Worm (Caenorhabditis elegans): ENCODE measurements around the gene srt-31.
A peak's percentile ranks its signal among the peaks of the same experiment; 100 is the strongest.

srt-31 gene

DNA sequence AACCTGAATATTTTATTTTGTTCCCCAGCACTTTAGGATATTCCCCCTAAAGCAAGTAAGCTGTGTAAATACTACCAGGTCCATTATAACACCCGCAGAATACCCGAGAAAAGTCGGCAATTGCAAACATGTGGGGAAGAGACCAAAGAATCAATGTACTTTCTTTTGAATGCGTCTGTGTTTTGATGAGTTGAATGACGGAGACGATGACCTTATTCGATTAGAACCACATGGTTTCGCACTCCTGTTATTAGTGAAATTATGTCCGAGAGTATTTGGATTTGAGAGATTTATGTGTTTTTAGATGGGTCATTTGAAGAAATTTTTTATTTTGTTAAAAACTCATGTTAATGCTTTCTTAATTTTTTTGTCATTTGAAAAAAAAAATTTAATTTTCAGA, 7.3 kb upstream of the srt-31 start:
- no peak for TF ChIP-seq attf-4 (tag; optimal IDR thresholded peaks at IDR 0.05)
- TF ChIP-seq dmd-6 (GFP tag; IDR thresholded peaks at IDR 0.05): no peak
- TF ChIP-seq rbr-2 (tag; optimal IDR thresholded peaks at IDR 0.05): no peak
- no peak for TF ChIP-seq unc-130 (GFP tag; optimal IDR thresholded peaks at IDR 0.05)
- no peak for TF ChIP-seq daf-12 (tag; optimal IDR thresholded peaks at IDR 0.05)
- no peak for TF ChIP-seq nhr-42 (GFP tag; IDR thresholded peaks at IDR 0.05)
- no peak for TF ChIP-seq egl-43 (GFP tag; IDR thresholded peaks at IDR 0.05)
- TF ChIP-seq R02D3.7 (tag; optimal IDR thresholded peaks at IDR 0.05): no peak
- peak; percentile 23 for TF ChIP-seq duxl-1 (tag; optimal IDR thresholded peaks at IDR 0.05; ENCODE audit: poor library complexity)
- TF ChIP-seq unc-39 (tag; optimal IDR thresholded peaks at IDR 0.05): no peak
- TF ChIP-seq nhr-48 (tag; optimal IDR thresholded peaks at IDR 0.05): no peak
- TF ChIP-seq nhr-77 (tag; optimal IDR thresholded peaks at IDR 0.05): no peak
- no peak for TF ChIP-seq spr-1 (tag; optimal IDR thresholded peaks at IDR 0.05)
- no peak for TF ChIP-seq ama-1 (optimal IDR thresholded peaks at IDR 0.05)
- no peak for TF ChIP-seq zag-1 (tag; optimal IDR thresholded peaks at IDR 0.05)
- TF ChIP-seq F26F4.8 (GFP tag; conservative IDR thresholded peaks at IDR 0.05): no peak
- TF ChIP-seq F37D6.2 (tag; optimal IDR thresholded peaks at IDR 0.05): no peak
- TF ChIP-seq lin-39 (tag; optimal IDR thresholded peaks at IDR 0.05): no peak
- TF ChIP-seq mdl-1 (tag; optimal IDR thresholded peaks at IDR 0.05): peak in 1 of 2 experiments; percentile 2
- TF ChIP-seq mxl-3 (GFP tag; optimal IDR thresholded peaks at IDR 0.05): peak; percentile 3
- no peak for TF ChIP-seq daf-8 (GFP tag; IDR thresholded peaks at IDR 0.05)
- TF ChIP-seq hlh-30 (tag; optimal IDR thresholded peaks at IDR 0.05; ENCODE audit: insufficient read depth): peak; percentile 20
- no peak for TF ChIP-seq ceh-82 (tag; optimal IDR thresholded peaks at IDR 0.05)
- TF ChIP-seq madf-9 (GFP tag; conservative IDR thresholded peaks at IDR 0.05): no peak
- no peak for TF ChIP-seq tag-97 (GFP tag; IDR thresholded peaks at IDR 0.05)
- TF ChIP-seq lir-3 (tag; optimal IDR thresholded peaks at IDR 0.05): no peak
- TF ChIP-seq unc-62 (GFP tag; optimal IDR thresholded peaks at IDR 0.05 in 1 of 2): peak in 1 of 2 experiments; percentile 73
- no peak for TF ChIP-seq unc-62 (tag; optimal IDR thresholded peaks at IDR 0.05)
- no peak for TF ChIP-seq D1046.2 (GFP tag; IDR thresholded peaks at IDR 0.05)
- peak; percentile 46 for TF ChIP-seq nhr-28 (tag; optimal IDR thresholded peaks at IDR 0.05)

DNA sequence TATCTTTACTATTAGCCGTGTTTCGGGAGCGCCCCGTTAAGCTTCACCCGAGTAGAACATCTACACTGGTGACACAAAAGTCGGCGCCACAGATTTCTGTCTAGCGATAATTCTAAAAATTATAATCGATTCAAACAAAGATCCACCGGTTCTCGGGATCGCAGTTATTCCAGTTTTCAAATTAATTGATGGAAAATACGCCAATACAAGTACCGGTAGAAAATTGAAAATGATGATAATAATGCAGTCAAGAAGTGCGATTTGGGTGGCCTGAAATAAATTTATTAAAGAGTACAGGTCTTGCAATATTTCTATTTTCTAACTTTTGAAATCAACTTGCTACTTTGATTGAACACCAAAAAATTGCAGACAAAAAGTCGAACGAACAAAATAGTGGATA, 5.2 kb upstream of the srt-31 start:
- TF ChIP-seq madf-9 (GFP tag; conservative IDR thresholded peaks at IDR 0.05) (no peak), dve-1 (tag; optimal IDR thresholded peaks at IDR 0.05; ENCODE audit: insufficient read depth) (peak; percentile 4), unc-62 (GFP tag; optimal IDR thresholded peaks at IDR 0.05 in 1 of 2) (peak in 1 of 2 experiments; percentile 73), unc-62 (tag; optimal IDR thresholded peaks at IDR 0.05) (no peak), snpc-1.2 (GFP tag; IDR thresholded peaks at IDR 0.05) (no peak)

DNA sequence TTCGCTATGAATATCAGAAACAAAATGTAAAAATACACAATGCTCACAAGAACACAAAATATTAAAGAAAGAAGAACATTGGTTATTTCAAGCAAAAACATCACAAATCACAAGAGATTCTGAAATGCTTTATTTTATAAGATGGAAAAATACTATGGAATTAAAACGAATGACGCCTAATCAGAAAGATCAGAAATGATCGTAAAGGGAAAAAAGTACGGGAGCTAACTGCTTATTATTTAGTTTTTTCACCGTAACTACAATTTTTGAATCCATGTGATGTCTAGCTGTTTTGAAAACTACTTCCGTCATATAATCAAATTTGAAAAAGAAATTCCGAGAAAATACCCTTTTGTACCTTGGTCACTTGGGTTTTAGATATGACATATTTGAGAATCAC, 4.2 kb upstream of the srt-31 start, which contains the start of gene srbc-57:
TSS of gene srbc-57 (minus strand) at position 101 of the 400 bp plus-strand sequence.
- TF ChIP-seq daf-8 (GFP tag; IDR thresholded peaks at IDR 0.05) (no peak), ZK546.5 (tag; optimal IDR thresholded peaks at IDR 0.05) (no peak), mdl-1 (tag; optimal IDR thresholded peaks at IDR 0.05) (no peak), lin-29 (GFP tag; IDR thresholded peaks at IDR 0.05) (no peak), nhr-111 (GFP tag; optimal IDR thresholded peaks at IDR 0.05) (no peak), zfp-2 (tag; optimal IDR thresholded peaks at IDR 0.05) (no peak), mep-1 (tag; optimal IDR thresholded peaks at IDR 0.05) (no peak), arid-1 (GFP tag; conservative IDR thresholded peaks at IDR 0.05) (no peak), zip-2 (tag; optimal IDR thresholded peaks at IDR 0.05) (no peak), ces-1 (GFP tag; optimal IDR thresholded peaks at IDR 0.05) (no peak), mxl-2 (GFP tag; conservative IDR thresholded peaks at IDR 0.05) (no peak), zfp-3 (GFP tag; conservative IDR thresholded peaks at IDR 0.05) (no peak), ceh-20 (GFP tag; IDR thresholded peaks at IDR 0.05) (no peak), hlh-11 (tag; optimal IDR thresholded peaks at IDR 0.05) (no peak), nhr-77 (tag; optimal IDR thresholded peaks at IDR 0.05) (no peak), lim-7 (GFP tag; IDR thresholded peaks at IDR 0.05) (no peak)
